Worm (Caenorhabditis elegans) whole organism, young adult: Measurements from ENCODE around the gene Y97E10AL.1.
A peak's percentile ranks its signal among the peaks of the same experiment; 100 is the strongest.

Experiments used
- F23B12.7 ChIP-seq: sonication (generic microtip); optimal IDR thresholded peaks from 2 replicates; lab custom pipeline; 2017; ENCODE audit warnings: missing genetic modification characterization, mild to moderate bottlenecking, missing compliant biosample characterization, antibody characterized with exemption, moderate library complexity; ENCODE audit not compliant: insufficient read depth
- F57A8.1 ChIP-seq: fragments of 200-800 bp; sonication (Bioruptor generic); optimal IDR thresholded peaks from 2 replicates; lab custom pipeline; 2018; ENCODE audit warnings: mild to moderate bottlenecking, missing genetic modification characterization, moderate library complexity, missing compliant biosample characterization
- F57C9.4 ChIP-seq: sonication (generic microtip); optimal IDR thresholded peaks from 2 replicates; lab custom pipeline; 2017; ENCODE audit warnings: mild to moderate bottlenecking, missing genetic modification characterization, missing compliant biosample characterization
- K12H6.12 ChIP-seq: fragments of 200-800 bp; sonication (Bioruptor generic); optimal IDR thresholded peaks from 2 replicates; lab custom pipeline; 2018; ENCODE audit warnings: mild to moderate bottlenecking, missing genetic modification characterization, missing compliant biosample characterization
- athp-1 ChIP-seq: sonication (generic microtip); optimal IDR thresholded peaks from 2 replicates; lab custom pipeline; 2017; ENCODE audit warnings: mild to moderate bottlenecking, missing genetic modification characterization, missing compliant biosample characterization
- attf-5 ChIP-seq: fragments of 200-800 bp; sonication (Bioruptor generic); optimal IDR thresholded peaks from 2 replicates; lab custom pipeline; 2018; ENCODE audit warnings: mild to moderate bottlenecking, missing genetic modification characterization, missing compliant biosample characterization
- cebp-1 ChIP-seq, 2 experiments: fragments of 200-800 bp in 1 of 2; sonication (Bioruptor generic) in 1 of 2; sonication (generic microtip) in 1 of 2; IDR thresholded peaks in 1 of 2; optimal IDR thresholded peaks in 1 of 2; 2 replicates each; pipeline versions ENCODE4 v1.3.6 to Lab custom; 2017 to 2022; ENCODE audit warnings: missing compliant biosample characterization in 2 of 2, missing genetic modification characterization in 2 of 2, mild to moderate bottlenecking in 1 of 2, missing genetic modification reagents in 1 of 2, moderate library complexity in 1 of 2
- cebp-2 ChIP-seq: fragments of 200-800 bp; sonication (Bioruptor generic); IDR thresholded peaks from 2 replicates; pipeline ENCODE4 v1.3.6; 2022; ENCODE audit warnings: missing genetic modification characterization, missing compliant biosample characterization
- ceh-100 ChIP-seq: fragments of 200-800 bp; sonication (Bioruptor generic); IDR thresholded peaks from 2 replicates; pipeline ENCODE4 v1.3.6; 2022; ENCODE audit warnings: missing genetic modification reagents, missing genetic modification characterization, missing compliant biosample characterization
- ceh-79 ChIP-seq: sonication (generic microtip); optimal IDR thresholded peaks from 2 replicates; lab custom pipeline; 2017; ENCODE audit warnings: mild to moderate bottlenecking, missing genetic modification characterization, missing compliant biosample characterization
- dpl-1 ChIP-seq: fragments of 150-350 bp; optimal IDR thresholded peaks from 2 replicates; lab custom pipeline; 2014; ENCODE audit warnings: missing biosample characterization, missing genetic modification reagents, missing genetic modification characterization
- lin-54 ChIP-seq: fragments of 200-800 bp; sonication (Bioruptor generic); optimal IDR thresholded peaks from 2 replicates; lab custom pipeline; 2018; ENCODE audit warnings: mild to moderate bottlenecking, missing genetic modification characterization, missing compliant biosample characterization
- lsl-1 ChIP-seq: fragments of 200-800 bp; sonication (Bioruptor generic); optimal IDR thresholded peaks from 2 replicates; lab custom pipeline; 2018; ENCODE audit warnings: mild to moderate bottlenecking, missing genetic modification characterization, moderate library complexity, missing compliant biosample characterization
- madf-6 ChIP-seq: fragments of 200-800 bp; sonication (Bioruptor generic); IDR thresholded peaks from 2 replicates; pipeline ENCODE4 v1.3.6; 2022; ENCODE audit warnings: missing genetic modification reagents, missing genetic modification characterization, missing compliant biosample characterization
- madf-8 ChIP-seq: fragments of 200-800 bp; sonication (Bioruptor generic); conservative IDR thresholded peaks from 2 replicates; pipeline ENCODE4 v1.3.6; 2022; ENCODE audit warnings: missing genetic modification reagents, missing genetic modification characterization, missing compliant biosample characterization
- mes-4 ChIP-seq: sonication (generic microtip); optimal IDR thresholded peaks from 2 replicates; lab custom pipeline; 2016; ENCODE audit warnings: missing genotype, missing genetic modification characterization, missing compliant biosample characterization
- nhr-179 ChIP-seq: sonication (generic microtip); optimal IDR thresholded peaks from 2 replicates; lab custom pipeline; 2016; ENCODE audit warnings: mild to moderate bottlenecking, missing genetic modification characterization, missing compliant biosample characterization
- nhr-80 ChIP-seq: sonication (generic microtip); optimal IDR thresholded peaks from 2 replicates; lab custom pipeline; 2016; ENCODE audit warnings: missing genetic modification characterization, missing compliant biosample characterization
- pbrm-1 ChIP-seq: fragments of 200-800 bp; sonication (Bioruptor generic); IDR thresholded peaks from 2 replicates; pipeline ENCODE4 v1.3.6; 2022; ENCODE audit warnings: missing genetic modification reagents, missing genetic modification characterization, missing compliant biosample characterization
- rcor-1 ChIP-seq: fragments of 200-800 bp; sonication (Bioruptor generic); IDR thresholded peaks from 2 replicates; pipeline ENCODE4 v1.3.6; 2022; ENCODE audit warnings: missing genetic modification reagents, missing genetic modification characterization, missing compliant biosample characterization
- snpc-4 ChIP-seq, 5 experiments: fragments of 150-350 bp in 1 of 5; sonication (generic microtip) in 4 of 5; optimal IDR thresholded peaks; 2 replicates each; lab custom pipeline; 2014 to 2018; ENCODE audit warnings: missing genetic modification characterization in 5 of 5, missing biosample characterization in 3 of 5, antibody characterized with exemption in 2 of 5, mild to moderate bottlenecking in 2 of 5, missing compliant biosample characterization in 2 of 5, missing genotype in 2 of 5, moderate library complexity in 2 of 5, missing genetic modification reagents in 1 of 5
- somi-1 ChIP-seq: fragments of 200-800 bp; sonication (Bioruptor generic); optimal IDR thresholded peaks from 2 replicates; lab custom pipeline; 2018; ENCODE audit warnings: mild to moderate bottlenecking, missing genetic modification characterization, missing compliant biosample characterization
- tbp1 ChIP-seq: fragments of 200-800 bp; sonication (Bioruptor generic); optimal IDR thresholded peaks from 2 replicates; lab custom pipeline; 2018; ENCODE audit warnings: mild to moderate bottlenecking, missing genetic modification characterization, missing compliant biosample characterization
- unc-62 ChIP-seq: fragments of 150-350 bp; optimal IDR thresholded peaks from 2 replicates; lab custom pipeline; 2014; ENCODE audit warnings: missing biosample characterization, missing genetic modification reagents, missing genetic modification characterization
- xnd-1 ChIP-seq: sonication (generic microtip); optimal IDR thresholded peaks from 2 replicates; lab custom pipeline; 2016; ENCODE audit warnings: missing genotype, missing genetic modification reagents, missing genetic modification characterization, missing compliant biosample characterization
- zfh-2 ChIP-seq: fragments of 200-800 bp; sonication (Bioruptor generic); conservative IDR thresholded peaks from 2 replicates; pipeline ENCODE4 v1.3.6; 2022; ENCODE audit warnings: missing genetic modification reagents, missing genetic modification characterization, missing compliant biosample characterization
- zim-3 ChIP-seq: sonication (generic microtip); optimal IDR thresholded peaks from 2 replicates; lab custom pipeline; 2017; ENCODE audit warnings: mild to moderate bottlenecking, missing genetic modification characterization, moderate library complexity, missing compliant biosample characterization
- ztf-18 ChIP-seq: sonication (generic microtip); optimal IDR thresholded peaks from 2 replicates; lab custom pipeline; 2016; ENCODE audit warnings: missing genotype, mild to moderate bottlenecking, missing genetic modification characterization, missing compliant biosample characterization

Gene Y97E10AL.1

ce11 chrV:7980370-7980987, 5.5 kb upstream of the Y97E10AL.1 start:
- TF ChIP-seq athp-1 (no peak), rcor-1 (GFP tag; lab: Robert Waterston, UW) (no peak), somi-1 (GFP tag; lab: Kevin White, UChicago) (peak; percentile 20), zfh-2 (GFP tag; lab: Robert Waterston, UW) (peak; percentile 56), K12H6.12 (tag; lab: Kevin White, UChicago) (peak; percentile 10), cebp-1 (GFP tag; IDR thresholded peaks at IDR 0.05; lab: Robert Waterston, UW) (no peak), cebp-1 (tag; optimal IDR thresholded peaks at IDR 0.05; lab: Kevin White, UChicago) (peak; percentile 25), F57A8.1 (GFP tag; lab: Kevin White, UChicago) (no peak), pbrm-1 (GFP tag; lab: Robert Waterston, UW) (no peak), lsl-1 (no peak), unc-62 (GFP tag; lab: Kevin White, UChicago) (no peak)

DNA sequence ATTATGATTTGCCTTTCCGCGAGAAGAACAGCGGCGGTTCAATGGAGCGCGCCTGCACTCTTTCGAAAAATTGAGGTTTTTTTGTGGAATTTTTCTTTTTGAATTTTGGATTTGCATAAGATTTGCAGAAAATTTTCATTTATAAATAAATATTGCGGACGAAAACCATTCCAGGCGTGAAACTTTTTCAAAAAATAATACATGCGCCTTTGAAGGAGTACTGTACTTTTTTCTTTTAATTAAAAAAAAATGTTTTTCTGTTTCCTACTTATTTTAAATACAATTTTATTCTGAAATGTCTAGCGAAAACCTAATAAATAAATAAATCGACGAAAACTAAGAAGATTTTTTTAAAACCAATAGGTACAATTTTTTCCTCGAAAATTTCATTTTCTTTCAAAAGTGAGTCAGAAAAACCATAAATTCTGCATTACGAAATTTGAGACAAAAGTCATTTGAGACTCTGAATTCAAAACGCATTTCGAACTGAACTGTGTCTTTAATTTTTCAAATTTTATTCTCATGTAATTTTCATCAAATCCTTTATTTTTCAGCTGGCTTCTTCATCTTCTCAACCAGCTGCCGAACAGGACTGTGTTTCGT, 4.9 kb upstream of the Y97E10AL.1 start, which contains the start of gene F26D11.1:
Gene F26D11.1, plus strand, starts transcription at position 553 of the 603 bp plus-strand sequence.
- peak; percentile 74 for TF ChIP-seq lsl-1
- TF ChIP-seq madf-8 (GFP tag; lab: Robert Waterston, UW): peak; percentile 87
- TF ChIP-seq madf-6 (GFP tag; lab: Robert Waterston, UW): peak; percentile 82
- TF ChIP-seq nhr-179 (tag; lab: Kevin White, UChicago): no peak
- TF ChIP-seq xnd-1 (tag; lab: Kevin White, UChicago): peak; percentile 77
- no peak for TF ChIP-seq ceh-79 (tag; lab: Kevin White, UChicago)

ce11 chrV:7983381-7984052, 2.4 kb upstream of the Y97E10AL.1 start, which contains the start of the genes natb-1 and abhd-12:
Gene natb-1 (minus strand): TSS chrV:7983431.
Gene abhd-12 (plus strand): TSS chrV:7983879.
- TF ChIP-seq ztf-18 (peak; percentile 3), F23B12.7 (peak; percentile 10), ceh-100 (GFP tag; lab: Robert Waterston, UW) (no peak), snpc-4 (GFP tag; optimal IDR thresholded peaks at IDR 0.05; lab: Kevin White, UChicago) (no peak), snpc-4 (tag; optimal IDR thresholded peaks at IDR 0.05; lab: Kevin White, UChicago) (peak in 2 of 4 experiments; percentile 18 to 19), cebp-1 (GFP tag; IDR thresholded peaks at IDR 0.05; lab: Robert Waterston, UW) (no peak), cebp-1 (tag; optimal IDR thresholded peaks at IDR 0.05; lab: Kevin White, UChicago) (peak; percentile 46), K12H6.12 (tag; lab: Kevin White, UChicago) (no peak), lsl-1 (peak; percentile 57), cebp-2 (no peak), nhr-80 (tag; lab: Kevin White, UChicago) (peak; percentile 22), dpl-1 (GFP tag; lab: Kevin White, UChicago) (no peak), attf-5 (GFP tag; lab: Kevin White, UChicago) (peak; percentile 91), lin-54 (GFP tag; lab: Kevin White, UChicago) (peak; percentile 1)
- TF ChIP-seq, all 124 proteins: peak for 8

DNA sequence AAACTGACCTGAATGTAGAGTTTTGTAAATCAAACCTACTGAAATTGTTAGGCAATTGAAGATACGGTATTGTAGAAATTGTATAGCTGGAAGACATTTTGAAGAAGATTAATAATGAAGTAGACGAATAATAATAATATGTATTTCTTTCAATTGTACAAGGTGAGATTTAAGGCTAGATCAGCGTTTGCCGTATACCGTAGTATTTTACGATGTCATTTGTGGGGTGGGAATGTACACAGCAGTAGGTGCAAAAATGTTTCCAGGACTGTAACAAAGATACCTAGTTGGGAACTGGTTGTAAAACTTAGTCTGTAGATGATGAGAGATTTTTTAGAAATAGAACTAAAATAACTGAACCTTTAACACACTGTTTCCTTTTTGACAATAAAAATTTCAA, 8.6 kb downstream of the Y97E10AL.1 start, which contains the start of gene ceh-76:
Gene ceh-76, minus strand, starts transcription at position 101 of the 400 bp plus-strand sequence.
- TF ChIP-seq F57C9.4 (tag; lab: Kevin White, UChicago) (no peak), attf-5 (GFP tag; lab: Kevin White, UChicago) (no peak), mes-4 (no peak), zim-3 (tag; lab: Kevin White, UChicago) (no peak), tbp1 (GFP tag; lab: Kevin White, UChicago) (no peak)
